Worm (Caenorhabditis elegans) whole organism, L1 larva: Measurements from ENCODE around the gene klp-19.

Experiments used
- hlh-17 ChIP-seq: fragments of 200-800 bp; sonication (Bioruptor generic); optimal IDR thresholded peaks from 2 replicates; lab custom pipeline; 2018; ENCODE audit warnings: missing genetic modification characterization, mild to moderate bottlenecking, missing compliant biosample characterization, moderate library complexity, borderline replicate concordance
- nhr-28 ChIP-seq: fragments of 150-350 bp; optimal IDR thresholded peaks from 2 replicates; lab custom pipeline; 2014; ENCODE audit warnings: missing biosample characterization, missing genetic modification characterization

- no peak for TF ChIP-seq nhr-28
- TF ChIP-seq hlh-17 = no peak
Observed at ce11 chrIII:13310552-13310951, 3.5 kb upstream of the klp-19 start.
